Fruit fly (Drosophila melanogaster) whole organism, pupa: ENCODE results near the gene Grd.

Experiments used
- CG10348 ChIP-seq: fragments of 200-800 bp; sonication (Bioruptor generic); IDR thresholded peaks from 2 replicates; pipeline ENCODE4 v1.3.6; 2022; ENCODE audit warnings: missing biosample characterization, missing genetic modification characterization
- CG13204 ChIP-seq: fragments of 200-800 bp; sonication (Bioruptor generic); optimal IDR thresholded peaks from 2 replicates; lab custom pipeline; 2018; ENCODE audit warnings: missing biosample characterization, mild to moderate bottlenecking, missing genetic modification characterization, moderate library complexity
- CG4496 ChIP-seq: fragments of 200-800 bp; sonication (Bioruptor generic); IDR thresholded peaks from 3 replicates; pipeline ENCODE4 v1.3.6; 2022; ENCODE audit warnings: missing biosample characterization, missing genetic modification characterization
- CG8301 ChIP-seq: fragments of 200-800 bp; sonication (Bioruptor generic); optimal IDR thresholded peaks from 2 replicates; lab custom pipeline; 2018; ENCODE audit warnings: missing biosample characterization, mild to moderate bottlenecking, missing genetic modification characterization
- EcR ChIP-seq: fragments of 200-800 bp; sonication (Bioruptor generic); optimal IDR thresholded peaks from 3 replicates; lab custom pipeline; 2019; ENCODE audit warnings: missing biosample characterization, missing genetic modification characterization, mild to moderate bottlenecking, moderate library complexity, missing genetic modification reagents
- gl ChIP-seq: fragments of 200-800 bp; sonication (Bioruptor generic); optimal IDR thresholded peaks from 2 replicates; lab custom pipeline; 2018; ENCODE audit warnings: missing biosample characterization, mild to moderate bottlenecking, missing genetic modification characterization
- rn ChIP-seq: fragments of 200-800 bp; sonication (Bioruptor generic); IDR thresholded peaks from 2 replicates; pipeline ENCODE4 v1.3.6; 2022; ENCODE audit warnings: missing biosample characterization, missing genetic modification characterization

DNA sequence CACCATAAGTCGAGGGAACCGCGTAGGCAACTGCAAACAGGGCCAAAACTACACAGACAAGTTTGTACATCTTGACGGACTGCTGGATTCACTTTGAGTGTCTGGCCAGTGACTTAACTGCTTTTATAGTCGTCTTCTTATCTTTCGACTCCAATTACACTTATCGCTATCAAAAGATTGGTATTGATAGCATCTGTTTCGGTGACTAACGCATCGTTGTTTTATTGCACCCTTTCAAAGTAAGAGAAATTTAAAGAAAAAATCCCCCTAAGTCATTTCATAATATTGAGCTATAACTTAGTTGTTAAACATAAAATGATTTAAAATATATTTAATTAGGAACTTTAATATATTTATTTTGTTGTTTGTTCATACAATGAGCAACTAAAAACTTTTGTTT is 61.1 kb downstream of the Grd start, which contains the start of gene CG5506:
- TF ChIP-seq CG13204 (GFP tag; lab: Kevin White, UChicago), result no peak
- no peak for TF ChIP-seq CG4496 (GFP tag; lab: Robert Waterston, UW)
- no peak for TF ChIP-seq EcR (GFP tag; lab: Kevin White, UChicago)
- no peak for TF ChIP-seq rn
- no peak for TF ChIP-seq gl (tag; lab: Kevin White, UChicago)
- TF ChIP-seq CG10348 (GFP tag; lab: Robert Waterston, UW), result no peak
- TF ChIP-seq CG8301 (tag; lab: Kevin White, UChicago), result no peak
